Worm (Caenorhabditis elegans): ENCODE data around the gene bed-1.

bed-1 gene

DNA sequence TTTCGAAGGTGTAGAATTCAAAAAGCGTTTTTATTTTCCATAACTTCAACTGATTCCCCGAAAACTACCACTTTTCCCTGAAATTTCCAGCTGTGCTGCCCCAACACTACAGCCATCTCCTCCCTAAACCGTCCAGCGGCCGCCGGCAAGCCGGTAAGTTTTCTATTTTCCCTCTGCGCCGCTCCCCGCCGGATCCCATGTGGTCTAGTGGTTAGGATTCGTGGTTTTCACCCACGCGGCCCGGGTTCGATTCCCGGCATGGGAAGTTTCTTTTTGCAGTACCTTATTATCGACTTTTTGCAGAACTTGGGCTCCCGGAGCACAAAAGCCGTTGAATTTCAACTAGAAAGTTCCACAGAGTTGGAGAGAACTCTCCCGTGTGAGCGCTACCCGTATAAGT, 17.9 kb upstream of the bed-1 start:
- TF ChIP-seq mcd-1 (GFP tag; IDR thresholded peaks at IDR 0.05) (peak; percentile 54), bed-2 (GFP tag; IDR thresholded peaks at IDR 0.05) (0 out of 2 replicates have a peak, but pooled peaks have one; percentile 35), ceh-100 (GFP tag; IDR thresholded peaks at IDR 0.05) (peak; percentile 48), F22D6.2 (tag; optimal IDR thresholded peaks at IDR 0.05) (no peak), rpc-1 (optimal IDR thresholded peaks at IDR 0.05) (peak; percentile 58), rpc-1 (tag; optimal IDR thresholded peaks at IDR 0.05) (peak; percentile 72), nhr-90 (tag; optimal IDR thresholded peaks at IDR 0.05) (peak; percentile 21), ama-1 (optimal IDR thresholded peaks at IDR 0.05) (no peak), ama-1 (GFP tag; optimal IDR thresholded peaks at IDR 0.05) (peak in 1 of 2 experiments; percentile 2), tbp1 (GFP tag; optimal IDR thresholded peaks at IDR 0.05) (peak; percentile 87), him-1 (tag; optimal IDR thresholded peaks at IDR 0.05) (peak; percentile 2), D2030.7 (GFP tag; IDR thresholded peaks at IDR 0.05) (0 out of 2 replicates have a peak, but pooled peaks have one; percentile 28), athp-1 (tag; optimal IDR thresholded peaks at IDR 0.05) (no peak), nhr-179 (tag; optimal IDR thresholded peaks at IDR 0.05) (peak; percentile 5), F57A8.1 (GFP tag; optimal IDR thresholded peaks at IDR 0.05) (no peak), ztf-18 (tag; optimal IDR thresholded peaks at IDR 0.05) (peak; percentile 58), hmg-1.2 (GFP tag; IDR thresholded peaks at IDR 0.05) (peak; percentile 65), egrh-3 (GFP tag; IDR thresholded peaks at IDR 0.05) (peak; percentile 65), die-1 (tag; optimal IDR thresholded peaks at IDR 0.05) (peak; percentile 18), chd-7 (tag; optimal IDR thresholded peaks at IDR 0.05) (no peak), B0261.1 (tag; optimal IDR thresholded peaks at IDR 0.05) (peak; percentile 71), ztf-25 (GFP tag; IDR thresholded peaks at IDR 0.05) (0 out of 2 replicates have a peak, but pooled peaks have one; percentile 65), rec-8 (tag; optimal IDR thresholded peaks at IDR 0.05) (peak in 1 of 2 experiments; percentile 33), let-607 (tag; optimal IDR thresholded peaks at IDR 0.05) (no peak), attf-3 (GFP tag; conservative IDR thresholded peaks at IDR 0.05) (0 out of 2 replicates have a peak, but pooled peaks have one; percentile 28)

DNA sequence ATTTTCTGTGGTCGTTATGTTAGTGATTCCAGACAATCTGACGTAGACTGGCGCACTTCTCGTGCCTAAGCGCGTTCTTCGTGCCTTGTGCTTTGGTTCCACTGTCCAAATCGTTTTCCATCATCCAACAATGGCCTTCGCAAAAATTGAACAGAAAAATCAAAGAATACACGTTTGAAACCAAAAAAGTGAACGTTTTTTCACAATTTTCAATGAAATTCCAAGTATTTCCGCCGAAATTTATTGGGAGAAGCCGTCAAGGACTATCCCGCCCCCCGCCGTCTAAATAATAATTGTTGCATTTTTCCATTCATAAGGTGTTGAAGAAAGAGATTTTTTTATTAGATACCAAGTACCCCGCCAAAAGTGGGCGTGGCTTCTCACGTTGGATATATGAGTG, 15.8 kb upstream of the bed-1 start, which contains the start of gene cpg-23:
cpg-23 (plus strand) TSS at position 301 of the 400 bp plus-strand sequence.
- TF ChIP-seq hlh-26 (GFP tag; conservative IDR thresholded peaks at IDR 0.05) (no peak), ceh-91 (GFP tag; IDR thresholded peaks at IDR 0.05) (no peak), ceh-100 (GFP tag; IDR thresholded peaks at IDR 0.05) (no peak), aptf-2 (GFP tag; conservative IDR thresholded peaks at IDR 0.05) (no peak), hsf-1 (GFP tag; IDR thresholded peaks at IDR 0.05) (no peak), nfya-2 (GFP tag; IDR thresholded peaks at IDR 0.05) (no peak), Y67H2A.10 (GFP tag; conservative IDR thresholded peaks at IDR 0.05) (no peak), F10E7.11 (tag; optimal IDR thresholded peaks at IDR 0.05) (no peak), nhr-90 (tag; optimal IDR thresholded peaks at IDR 0.05) (no peak), T07F8.4 (tag; optimal IDR thresholded peaks at IDR 0.05) (no peak), efl-1 (GFP tag; optimal IDR thresholded peaks at IDR 0.05) (no peak), B0035.1 (tag; optimal IDR thresholded peaks at IDR 0.05) (no peak), unc-130 (GFP tag; optimal IDR thresholded peaks at IDR 0.05) (no peak), xnd-1 (tag; optimal IDR thresholded peaks at IDR 0.05) (no peak), attf-3 (GFP tag; conservative IDR thresholded peaks at IDR 0.05) (no peak), T26A5.8 (tag; optimal IDR thresholded peaks at IDR 0.05) (no peak), F23B12.7 (tag; optimal IDR thresholded peaks at IDR 0.05; ENCODE audit: insufficient read depth) (no peak), ekl-4 (GFP tag; IDR thresholded peaks at IDR 0.05) (no peak), let-607 (tag; optimal IDR thresholded peaks at IDR 0.05) (no peak)

All from whole organism, young adult.